Worm (Caenorhabditis elegans): ENCODE measurements around the gene T09B9.5.

- TF ChIP-seq ztf-25 (GFP tag; IDR thresholded peaks at IDR 0.05) (no peak), snpc-3.4 (tag; optimal IDR thresholded peaks at IDR 0.05) (no peak), unc-62 (GFP tag; optimal IDR thresholded peaks at IDR 0.05) (no peak), nfya-1 (tag; optimal IDR thresholded peaks at IDR 0.05; ENCODE audit: borderline replicate concordance, insufficient read depth) (no peak), T26A5.8 (tag; optimal IDR thresholded peaks at IDR 0.05) (no peak), rpc-1 (optimal IDR thresholded peaks at IDR 0.05) (no peak), rpc-1 (tag; optimal IDR thresholded peaks at IDR 0.05) (no peak), egl-18 (GFP tag; IDR thresholded peaks at IDR 0.05) (no peak), somi-1 (GFP tag; optimal IDR thresholded peaks at IDR 0.05) (no peak), dox-1 (GFP tag; IDR thresholded peaks at IDR 0.05) (no peak), snpc-4 (GFP tag; optimal IDR thresholded peaks at IDR 0.05) (no peak), snpc-4 (tag; optimal IDR thresholded peaks at IDR 0.05) (no peak), nhr-90 (tag; optimal IDR thresholded peaks at IDR 0.05) (no peak), madf-10 (tag; optimal IDR thresholded peaks at IDR 0.05) (no peak), Y67H2A.10 (GFP tag; conservative IDR thresholded peaks at IDR 0.05) (no peak), B0261.1 (tag; optimal IDR thresholded peaks at IDR 0.05) (no peak)
These were observed at the start of gene T09B9.5 for ce11 chrX:9777481-9777880.

Measured in whole organism, young adult.